Worm (Caenorhabditis elegans) whole organism, early embryonic: ENCODE data around the gene F55C5.17.

Experiments used
- B0310.2 ChIP-seq: sonication (generic microtip); optimal IDR thresholded peaks from 2 replicates; lab custom pipeline; 2016; ENCODE audit warnings: mild to moderate bottlenecking, missing genetic modification characterization, missing compliant biosample characterization
- F13C5.2 ChIP-seq: sonication (generic microtip); optimal IDR thresholded peaks from 2 replicates; lab custom pipeline; 2017; ENCODE audit warnings: mild to moderate bottlenecking, missing genetic modification characterization, inconsistent platforms, missing compliant biosample characterization
- aly-1 ChIP-seq: sonication (generic microtip); optimal IDR thresholded peaks from 2 replicates; lab custom pipeline; 2016; ENCODE audit warnings: missing genetic modification characterization, missing compliant biosample characterization
- ama-1 ChIP-seq: fragments of 150-350 bp; optimal IDR thresholded peaks from 2 replicates; lab custom pipeline; 2014
- ceh-13 ChIP-seq: fragments of 200-800 bp; sonication (Bioruptor generic); optimal IDR thresholded peaks from 2 replicates; lab custom pipeline; 2018; ENCODE audit warnings: mild to moderate bottlenecking, missing genetic modification characterization, missing compliant biosample characterization
- ceh-36 ChIP-seq: sonication (generic microtip); optimal IDR thresholded peaks from 2 replicates; lab custom pipeline; 2016; ENCODE audit warnings: missing genetic modification characterization, inconsistent platforms, missing compliant biosample characterization
- ets-7 ChIP-seq: sonication (generic microtip); optimal IDR thresholded peaks from 2 replicates; lab custom pipeline; 2016; ENCODE audit warnings: missing genotype, missing genetic modification characterization, missing compliant biosample characterization
- flt-1 ChIP-seq: fragments of 200-800 bp; sonication (Bioruptor generic); IDR thresholded peaks from 2 replicates; pipeline ENCODE4 v1.3.6; 2022; ENCODE audit warnings: missing genetic modification characterization, missing compliant biosample characterization
- hmbx-1 ChIP-seq: sonication (generic microtip); optimal IDR thresholded peaks from 2 replicates; lab custom pipeline; 2016; ENCODE audit warnings: mild to moderate bottlenecking, missing genetic modification characterization, missing compliant biosample characterization
- hmg-4 ChIP-seq: fragments of 200-800 bp; sonication (Bioruptor generic); optimal IDR thresholded peaks from 2 replicates; lab custom pipeline; 2018; ENCODE audit warnings: mild to moderate bottlenecking, missing genetic modification characterization, missing compliant biosample characterization
- hnd-1 ChIP-seq: sonication (generic microtip); optimal IDR thresholded peaks from 2 replicates; lab custom pipeline; 2016; ENCODE audit warnings: missing genetic modification characterization, missing compliant biosample characterization
- pes-1 ChIP-seq: fragments of 200-800 bp; sonication (Bioruptor generic); IDR thresholded peaks from 2 replicates; pipeline ENCODE4 v1.3.6; 2022; ENCODE audit warnings: missing genetic modification reagents, missing genetic modification characterization, missing compliant biosample characterization
- scrt-1 ChIP-seq: fragments of 200-800 bp; sonication (Bioruptor generic); IDR thresholded peaks from 2 replicates; pipeline ENCODE4 v1.3.6; 2022; ENCODE audit warnings: missing genetic modification characterization, missing compliant biosample characterization
- sea-1 ChIP-seq: fragments of 200-800 bp; sonication (Bioruptor generic); conservative IDR thresholded peaks from 2 replicates; pipeline ENCODE4 v1.3.6; 2022; ENCODE audit warnings: missing genetic modification characterization, missing compliant biosample characterization
- tbx-11 ChIP-seq: fragments of 200-800 bp; sonication (Bioruptor generic); IDR thresholded peaks from 2 replicates; pipeline ENCODE4 v1.3.6; 2022; ENCODE audit warnings: missing genetic modification characterization, missing compliant biosample characterization
- tbx-37 ChIP-seq: fragments of 200-800 bp; sonication (Bioruptor generic); conservative IDR thresholded peaks from 2 replicates; pipeline ENCODE4 v1.3.6; 2022; ENCODE audit warnings: missing genetic modification reagents, missing genetic modification characterization, missing compliant biosample characterization
- tra-4 ChIP-seq: sonication (generic microtip); optimal IDR thresholded peaks from 2 replicates; lab custom pipeline; 2017; ENCODE audit warnings: missing genetic modification characterization, missing compliant biosample characterization

The F55C5.17 gene

DNA sequence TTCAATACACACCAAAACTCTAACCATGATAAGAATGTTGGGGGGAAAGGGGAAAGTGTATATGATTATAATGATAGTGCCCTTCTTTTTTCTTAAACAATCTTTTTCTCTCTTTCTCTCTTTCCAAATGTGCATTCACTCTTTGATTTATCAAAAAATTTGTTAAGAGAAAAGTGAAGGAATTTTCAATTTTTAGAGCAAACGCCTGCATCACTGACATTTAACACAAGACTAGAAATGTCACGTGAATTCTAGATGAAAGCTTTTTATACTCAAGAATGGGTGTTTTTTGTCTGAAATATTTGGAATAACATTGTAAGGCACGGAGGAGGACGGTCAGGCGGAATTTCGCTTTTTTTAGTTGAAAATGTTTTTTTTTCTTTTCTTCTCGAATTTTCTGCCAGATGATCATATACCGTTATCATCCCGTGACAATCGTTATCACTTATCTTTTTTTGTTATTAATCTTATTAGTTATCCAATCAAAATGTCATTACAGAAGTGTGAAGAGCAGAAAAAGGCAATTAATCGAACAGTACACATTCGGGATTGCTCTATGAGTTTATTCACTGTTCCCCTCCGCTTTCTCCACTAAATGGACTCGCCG lies at the start of gene F55C5.17, which contains the start of gene frm-7:
Gene F55C5.17 (plus strand): TSS at position 557 of the 607 bp plus-strand sequence.
Gene frm-7 (plus strand): TSS at position 500 of the 607 bp plus-strand sequence.
- TF ChIP-seq ets-7 (tag; lab: Kevin White, UChicago), result no peak
- no peak for TF ChIP-seq tbx-11 (GFP tag; lab: Robert Waterston, UW)
- no peak for TF ChIP-seq flt-1 (GFP tag; lab: Robert Waterston, UW)

- TF ChIP-seq tbx-37 (GFP tag; lab: Robert Waterston, UW), result no peak
- TF ChIP-seq ets-7 (tag; lab: Kevin White, UChicago), result no peak
These were observed 47.0 kb upstream of the F55C5.17 start, which contains the start of gene T04H1.12 for ce11 chrV:12255343-12255742. Gene T04H1.12 (plus strand): TSS chrV:12255643.

DNA sequence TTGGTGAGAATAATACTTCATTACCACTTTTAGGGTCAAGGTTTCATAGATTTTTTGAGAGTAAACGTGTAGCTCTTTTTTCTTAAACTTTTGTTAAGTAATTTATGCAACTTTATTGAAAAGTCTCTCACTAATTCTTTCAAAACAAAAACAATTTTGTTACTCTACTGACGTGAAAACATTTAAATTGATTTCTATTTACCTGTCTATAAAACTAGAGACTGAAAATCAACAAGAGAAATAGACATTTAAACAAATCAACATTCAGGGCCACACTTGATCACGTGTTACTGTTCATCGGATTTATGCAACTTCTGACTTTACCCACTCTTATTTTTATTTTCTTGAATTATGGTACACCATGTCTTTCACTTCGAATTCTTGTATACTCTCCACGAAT lies 45.9 kb upstream of the F55C5.17 start, which contains the start of gene ugt-55:
Gene ugt-55 (plus strand): TSS at position 301 of the 400 bp plus-strand sequence.
- TF ChIP-seq ets-7 (tag; lab: Kevin White, UChicago) (no peak), ama-1 (lab: Kevin White, UChicago) (no peak), hmg-4 (GFP tag; lab: Kevin White, UChicago) (no peak), flt-1 (GFP tag; lab: Robert Waterston, UW) (no peak), scrt-1 (GFP tag; lab: Robert Waterston, UW) (no peak), tra-4 (no peak), F13C5.2 (tag; lab: Kevin White, UChicago) (no peak), hnd-1 (tag; lab: Kevin White, UChicago) (no peak), hmbx-1 (tag; lab: Kevin White, UChicago) (no peak)

ce11 chrV:12258922-12259321 lies 43.4 kb upstream of the F55C5.17 start, which contains the start of gene ugt-56:
Gene ugt-56 (plus strand): TSS chrV:12258982.
- TF ChIP-seq flt-1 (GFP tag; lab: Robert Waterston, UW) (no peak), hmbx-1 (tag; lab: Kevin White, UChicago) (no peak), ceh-13 (no peak), ceh-36 (tag; lab: Kevin White, UChicago) (no peak), ets-7 (tag; lab: Kevin White, UChicago) (no peak), B0310.2 (tag; lab: Kevin White, UChicago) (no peak), F13C5.2 (tag; lab: Kevin White, UChicago) (no peak), hmg-4 (GFP tag; lab: Kevin White, UChicago) (no peak), pes-1 (GFP tag; lab: Robert Waterston, UW) (no peak), tbx-11 (GFP tag; lab: Robert Waterston, UW) (no peak), tra-4 (no peak), hnd-1 (tag; lab: Kevin White, UChicago) (no peak), scrt-1 (GFP tag; lab: Robert Waterston, UW) (no peak)

DNA sequence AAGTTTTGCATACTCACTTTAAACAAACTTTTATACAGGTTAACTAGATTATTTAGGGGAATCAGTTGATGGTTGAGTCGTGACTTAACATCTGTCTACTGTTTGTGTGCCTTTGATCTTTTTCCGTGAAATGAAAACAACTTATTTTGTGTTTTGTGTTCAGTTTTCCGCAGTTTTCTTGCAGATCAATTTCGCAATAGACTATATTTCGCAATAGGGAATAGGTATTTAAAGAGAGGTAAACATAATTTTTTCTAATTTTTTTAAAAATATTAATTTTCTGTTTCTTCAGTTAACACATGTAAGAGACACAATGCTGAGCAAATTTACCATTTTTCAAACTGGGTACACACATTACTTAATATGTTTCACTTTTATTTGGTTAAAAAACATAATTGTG lies 41.0 kb upstream of the F55C5.17 start, which contains the start of gene tbb-6:
Gene tbb-6 (plus strand): TSS at position 155 of the 400 bp plus-strand sequence.
- TF ChIP-seq hmbx-1 (tag; lab: Kevin White, UChicago) (no peak), hmg-4 (GFP tag; lab: Kevin White, UChicago) (no peak), sea-1 (GFP tag; lab: Robert Waterston, UW) (no peak), ets-7 (tag; lab: Kevin White, UChicago) (no peak), tbx-37 (GFP tag; lab: Robert Waterston, UW) (no peak), aly-1 (tag; lab: Kevin White, UChicago) (no peak), B0310.2 (tag; lab: Kevin White, UChicago) (no peak), tra-4 (no peak), F13C5.2 (tag; lab: Kevin White, UChicago) (no peak), pes-1 (GFP tag; lab: Robert Waterston, UW) (no peak), flt-1 (GFP tag; lab: Robert Waterston, UW) (no peak), scrt-1 (GFP tag; lab: Robert Waterston, UW) (no peak), hnd-1 (tag; lab: Kevin White, UChicago) (no peak), ama-1 (lab: Kevin White, UChicago) (no peak), ceh-36 (tag; lab: Kevin White, UChicago) (no peak)

- no peak for TF ChIP-seq tbx-11 (GFP tag; lab: Robert Waterston, UW)
- no peak for TF ChIP-seq hmbx-1 (tag; lab: Kevin White, UChicago)
- TF ChIP-seq hnd-1 (tag; lab: Kevin White, UChicago), result no peak
- TF ChIP-seq ceh-13, result no peak
- TF ChIP-seq sea-1 (GFP tag; lab: Robert Waterston, UW), result no peak
- no peak for TF ChIP-seq flt-1 (GFP tag; lab: Robert Waterston, UW)
- TF ChIP-seq ama-1 (lab: Kevin White, UChicago), result no peak
- no peak for TF ChIP-seq tbx-37 (GFP tag; lab: Robert Waterston, UW)
- TF ChIP-seq B0310.2 (tag; lab: Kevin White, UChicago), result no peak
- no peak for TF ChIP-seq ceh-36 (tag; lab: Kevin White, UChicago)
- no peak for TF ChIP-seq hmg-4 (GFP tag; lab: Kevin White, UChicago)
- no peak for TF ChIP-seq pes-1 (GFP tag; lab: Robert Waterston, UW)
- no peak for TF ChIP-seq tra-4
- no peak for TF ChIP-seq scrt-1 (GFP tag; lab: Robert Waterston, UW)
- no peak for TF ChIP-seq ets-7 (tag; lab: Kevin White, UChicago)
These were observed 38.6 kb upstream of the F55C5.17 start, which contains the start of gene ssp-35 for ce11 chrV:12263723-12264122. Gene ssp-35 (minus strand): TSS chrV:12263823.

- TF ChIP-seq B0310.2 (tag; lab: Kevin White, UChicago) (no peak), hnd-1 (tag; lab: Kevin White, UChicago) (no peak), tra-4 (no peak), scrt-1 (GFP tag; lab: Robert Waterston, UW) (no peak), tbx-37 (GFP tag; lab: Robert Waterston, UW) (no peak), F13C5.2 (tag; lab: Kevin White, UChicago) (no peak), ets-7 (tag; lab: Kevin White, UChicago) (no peak), aly-1 (tag; lab: Kevin White, UChicago) (no peak), ceh-36 (tag; lab: Kevin White, UChicago) (no peak), sea-1 (GFP tag; lab: Robert Waterston, UW) (no peak), tbx-11 (GFP tag; lab: Robert Waterston, UW) (no peak), ceh-13 (no peak), flt-1 (GFP tag; lab: Robert Waterston, UW) (no peak), ama-1 (lab: Kevin White, UChicago) (no peak), pes-1 (GFP tag; lab: Robert Waterston, UW) (no peak), hmg-4 (GFP tag; lab: Kevin White, UChicago) (no peak), hmbx-1 (tag; lab: Kevin White, UChicago) (no peak)
These were observed 33.0 kb upstream of the F55C5.17 start, which contains the start of gene twk-24 for ce11 chrV:12269272-12269767. Gene twk-24 (minus strand): TSS chrV:12269322.
